Worm (Caenorhabditis elegans): ENCODE results near the gene F47B7.4.

- TF ChIP-seq tbx-11 (GFP tag; IDR thresholded peaks at IDR 0.05) (no peak), scrt-1 (GFP tag; IDR thresholded peaks at IDR 0.05) (no peak), B0310.2 (tag; optimal IDR thresholded peaks at IDR 0.05) (no peak), ama-1 (optimal IDR thresholded peaks at IDR 0.05) (no peak), F13C5.2 (tag; optimal IDR thresholded peaks at IDR 0.05) (no peak), hnd-1 (tag; optimal IDR thresholded peaks at IDR 0.05) (no peak), ets-7 (tag; optimal IDR thresholded peaks at IDR 0.05) (no peak), sea-1 (GFP tag; conservative IDR thresholded peaks at IDR 0.05) (no peak), tbx-37 (GFP tag; conservative IDR thresholded peaks at IDR 0.05) (no peak), aly-1 (tag; optimal IDR thresholded peaks at IDR 0.05) (no peak), ceh-36 (tag; optimal IDR thresholded peaks at IDR 0.05) (no peak), ceh-13 (GFP tag; optimal IDR thresholded peaks at IDR 0.05) (no peak), tra-4 (tag; optimal IDR thresholded peaks at IDR 0.05) (no peak)
Observed at ce11 chrX:3733732-3734131, 32.7 kb downstream of the F47B7.4 start, which contains the start of gene tag-18.

All from whole organism, early embryonic.